Fruit fly (Drosophila melanogaster): Measurements from ENCODE around the gene usp.
A peak's percentile ranks its signal among the peaks of the same experiment; 100 is the strongest.

usp gene

dm6 chrX:2087501-2087900 is 45.4 kb upstream of the usp start (continued):
- TF ChIP-seq Hr39 (GFP tag; optimal IDR thresholded peaks at IDR 0.05) = peak; percentile 37
- peak; percentile 64 for TF ChIP-seq achi (GFP tag; optimal IDR thresholded peaks at IDR 0.05)
- peak; percentile 82 for TF ChIP-seq Eip78C (GFP tag)
- TF ChIP-seq CG9139 (GFP tag; optimal IDR thresholded peaks at IDR 0.05) = no peak
- TF ChIP-seq pdm3 (GFP tag; optimal IDR thresholded peaks at IDR 0.05) = peak; percentile 49
- TF ChIP-seq Eip75B (GFP tag; optimal IDR thresholded peaks at IDR 0.05) = no peak
- TF ChIP-seq eg (GFP tag; IDR thresholded peaks at IDR 0.05) = peak; percentile 92
- peak; percentile 76 for TF ChIP-seq CG32006 (GFP tag; optimal IDR thresholded peaks at IDR 0.05)

DNA sequence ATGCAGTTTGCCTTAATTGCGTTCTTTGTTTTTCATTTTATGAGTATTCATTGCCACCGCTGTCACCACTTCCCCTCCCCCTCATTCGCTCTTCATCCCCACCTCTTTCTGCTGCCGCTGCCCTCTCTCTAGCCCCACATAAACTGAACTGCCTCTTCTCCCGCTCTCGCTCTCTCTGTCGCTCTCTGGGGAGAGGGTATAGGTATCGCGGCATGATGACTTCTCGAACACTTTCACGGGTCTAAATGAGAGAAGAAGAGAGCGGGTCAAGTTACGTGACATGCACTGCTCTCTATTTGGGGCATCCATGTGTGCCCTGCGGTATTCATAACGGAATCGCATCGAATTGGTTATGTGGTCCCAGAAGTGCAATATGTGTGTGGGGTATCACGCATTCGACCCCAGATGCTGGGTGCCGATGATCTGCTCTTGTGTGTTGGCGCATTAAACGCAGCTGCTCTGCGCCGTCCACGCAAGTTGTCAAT is 41.6 kb upstream of the usp start:
- TF ChIP-seq topi (GFP tag; optimal IDR thresholded peaks at IDR 0.05) = peak; percentile 93
- peak; percentile 93 for TF ChIP-seq Eip75B (GFP tag; optimal IDR thresholded peaks at IDR 0.05)
- peak; percentile 93 for TF ChIP-seq CG10631 (GFP tag; optimal IDR thresholded peaks at IDR 0.05)
- peak; percentile 93 for TF ChIP-seq Hr4 (GFP tag; optimal IDR thresholded peaks at IDR 0.05)
- TF ChIP-seq CG32006 (GFP tag; optimal IDR thresholded peaks at IDR 0.05) = peak; percentile 94
- TF ChIP-seq CG6808 (GFP tag; optimal IDR thresholded peaks at IDR 0.05) = peak; percentile 82
- peak; percentile 91 for TF ChIP-seq eg (GFP tag; IDR thresholded peaks at IDR 0.05)
- TF ChIP-seq CG15336 (GFP tag; IDR thresholded peaks at IDR 0.05) = peak; percentile 96
- peak; percentile 96 for TF ChIP-seq CG7368 (GFP tag; optimal IDR thresholded peaks at IDR 0.05)
- peak; percentile 94 for TF ChIP-seq esn (GFP tag; optimal IDR thresholded peaks at IDR 0.05)
- peak; percentile 82 for TF ChIP-seq CG3032 (tag; optimal IDR thresholded peaks at IDR 0.05)
- peak; percentile 89 for TF ChIP-seq CG9139 (GFP tag; optimal IDR thresholded peaks at IDR 0.05)
- TF ChIP-seq Hr39 (GFP tag; optimal IDR thresholded peaks at IDR 0.05) = peak; percentile 95
- peak; percentile 88 for TF ChIP-seq dac (GFP tag; optimal IDR thresholded peaks at IDR 0.05)
- TF ChIP-seq Ets21C (GFP tag; optimal IDR thresholded peaks at IDR 0.05) = peak; percentile 88
- TF ChIP-seq Eip78C (GFP tag) = peak; percentile 98
- peak; percentile 90 for TF ChIP-seq Sox15 (GFP tag; optimal IDR thresholded peaks at IDR 0.05)
- peak; percentile 92 for TF ChIP-seq CG1621 (tag; optimal IDR thresholded peaks at IDR 0.05)
- TF ChIP-seq CG6792 (GFP tag; optimal IDR thresholded peaks at IDR 0.05) = peak; percentile 95
- TF ChIP-seq CG11762 (GFP tag; optimal IDR thresholded peaks at IDR 0.05; ENCODE audit: insufficient read depth) = peak; percentile 89
- TF ChIP-seq Lpt (GFP tag; optimal IDR thresholded peaks at IDR 0.05) = peak; percentile 91
- TF ChIP-seq CG6163 (GFP tag; IDR thresholded peaks at IDR 0.05) = peak; percentile 95
- peak; percentile 86 for TF ChIP-seq Ets96B (tag; optimal IDR thresholded peaks at IDR 0.05)
- peak; percentile 82 for TF ChIP-seq CG11294 (GFP tag; IDR thresholded peaks at IDR 0.05)
- peak; percentile 84 for TF ChIP-seq CG6276 (GFP tag; optimal IDR thresholded peaks at IDR 0.05)
- TF ChIP-seq Smox (GFP tag; optimal IDR thresholded peaks at IDR 0.05) = peak; percentile 92
- peak; percentile 85 to 88 for TF ChIP-seq ss (GFP tag; optimal IDR thresholded peaks at IDR 0.05)
- TF ChIP-seq OdsH (GFP tag; optimal IDR thresholded peaks at IDR 0.05) = peak; percentile 94
- peak; percentile 80 for TF ChIP-seq CG6854 (GFP tag; optimal IDR thresholded peaks at IDR 0.05)
- peak; percentile 92 for TF ChIP-seq fd85E (GFP tag; optimal IDR thresholded peaks at IDR 0.05)
- TF ChIP-seq spab (GFP tag; optimal IDR thresholded peaks at IDR 0.05) = peak; percentile 80
- TF ChIP-seq pdm3 (GFP tag; optimal IDR thresholded peaks at IDR 0.05) = peak; percentile 97
- peak; percentile 95 for TF ChIP-seq lz (GFP tag; optimal IDR thresholded peaks at IDR 0.05)
- TF ChIP-seq Met (GFP tag; optimal IDR thresholded peaks at IDR 0.05) = peak; percentile 95
- TF ChIP-seq vri (GFP tag; optimal IDR thresholded peaks at IDR 0.05) = peak; percentile 96
- TF ChIP-seq CG3919 (GFP tag; optimal IDR thresholded peaks at IDR 0.05) = peak; percentile 94
- peak; percentile 90 for TF ChIP-seq CG10669 (GFP tag; optimal IDR thresholded peaks at IDR 0.05)
- TF ChIP-seq fd59A (GFP tag; optimal IDR thresholded peaks at IDR 0.05) = peak; percentile 82
- peak; percentile 92 for TF ChIP-seq Gug (GFP tag; IDR thresholded peaks at IDR 0.05)
- TF ChIP-seq dsx (GFP tag; optimal IDR thresholded peaks at IDR 0.05; ENCODE audit: poor library complexity, severe bottlenecking) = peak; percentile 85
- TF ChIP-seq Blimp-1 (GFP tag; optimal IDR thresholded peaks at IDR 0.05) = peak; percentile 64
- TF ChIP-seq Hr38 (GFP tag; optimal IDR thresholded peaks at IDR 0.05) = peak; percentile 21
- TF ChIP-seq CG31627 (GFP tag; optimal IDR thresholded peaks at IDR 0.05) = peak; percentile 95
- TF ChIP-seq CG8632 (GFP tag; optimal IDR thresholded peaks at IDR 0.05) = peak; percentile 91
- TF ChIP-seq fkh (GFP tag; optimal IDR thresholded peaks at IDR 0.05) = peak; percentile 60
- peak; percentile 91 for TF ChIP-seq CG11902 (GFP tag; optimal IDR thresholded peaks at IDR 0.05)
- TF ChIP-seq Sox102F (GFP tag; optimal IDR thresholded peaks at IDR 0.05) = peak; percentile 95
